Fruit fly (Drosophila melanogaster): ENCODE data around the gene ND-B14.5A.

Gene ND-B14.5A

dm6 chrX:2184563-2184962 is 12.2 kb downstream of the ND-B14.5A start, which contains the start of the genes Nmd3 and CG17776 (continued):
- TF ChIP-seq ken (GFP tag; IDR thresholded peaks at IDR 0.05) (no peak), seq (GFP tag; IDR thresholded peaks at IDR 0.05) (no peak), gcm2 (GFP tag; optimal IDR thresholded peaks at IDR 0.05) (no peak), bab2 (GFP tag; optimal IDR thresholded peaks at IDR 0.05) (no peak), CG15514 (GFP tag; optimal IDR thresholded peaks at IDR 0.05) (peak; percentile 64), fru (optimal IDR thresholded peaks at IDR 0.05) (no peak), esg (GFP tag; conservative IDR thresholded peaks at IDR 0.05) (no peak), gcm (GFP tag; optimal IDR thresholded peaks at IDR 0.05) (no peak), Dad (GFP tag; optimal IDR thresholded peaks at IDR 0.05) (no peak), CG1603 (tag; optimal IDR thresholded peaks at IDR 0.05) (peak; percentile 58), gt (GFP tag; IDR thresholded peaks at IDR 0.05) (no peak), CG8478 (optimal IDR thresholded peaks at IDR 0.05) (no peak), CG6791 (GFP tag; IDR thresholded peaks at IDR 0.05; ENCODE audit: partially characterized antibody) (peak; percentile 60; the same call in 2 of the 3 replicates), Hand (GFP tag; optimal IDR thresholded peaks at IDR 0.05) (no peak), Hr51 (GFP tag; optimal IDR thresholded peaks at IDR 0.05) (no peak), lov (optimal IDR thresholded peaks at IDR 0.05) (no peak), lov (GFP tag; IDR thresholded peaks at IDR 0.05) (no peak), CG2199 (GFP tag; IDR thresholded peaks at IDR 0.05) (no peak), zf30C (GFP tag; optimal IDR thresholded peaks at IDR 0.05) (no peak), BEAF-32 (GFP tag; optimal IDR thresholded peaks at IDR 0.05) (peak; percentile 68), Jarid2 (GFP tag; optimal IDR thresholded peaks at IDR 0.05) (no peak), tio (GFP tag; optimal IDR thresholded peaks at IDR 0.05) (no peak), Ravus (GFP tag; IDR thresholded peaks at IDR 0.05) (no peak), CG10565 (GFP tag; optimal IDR thresholded peaks at IDR 0.05) (no peak), CG4730 (GFP tag; IDR thresholded peaks at IDR 0.05) (no peak), unpg (GFP tag; optimal IDR thresholded peaks at IDR 0.05) (no peak), Meics (GFP tag; optimal IDR thresholded peaks at IDR 0.05) (no peak), cad (GFP tag; optimal IDR thresholded peaks at IDR 0.05) (no peak), CoRest (tag; optimal IDR thresholded peaks at IDR 0.05) (no peak), sens (GFP tag) (peak; percentile 50), ERR (GFP tag; optimal IDR thresholded peaks at IDR 0.05) (no peak), Asciz (GFP tag; optimal IDR thresholded peaks at IDR 0.05) (no peak), Hr39 (optimal IDR thresholded peaks at IDR 0.05) (no peak), CG17829 (tag; optimal IDR thresholded peaks at IDR 0.05) (no peak), ara (GFP tag; IDR thresholded peaks at IDR 0.05) (no peak), HmgZ (tag; optimal IDR thresholded peaks at IDR 0.05) (peak; percentile 60), CG16779 (GFP tag; IDR thresholded peaks at IDR 0.05) (no peak), hkb (optimal IDR thresholded peaks at IDR 0.05) (no peak), hkb (GFP tag; IDR thresholded peaks at IDR 0.05) (no peak), Dfd (GFP tag; optimal IDR thresholded peaks at IDR 0.05) (no peak), Scr (GFP tag; IDR thresholded peaks at IDR 0.05; ENCODE audit: partially characterized antibody) (peak; percentile 73), CG33557 (GFP tag; optimal IDR thresholded peaks at IDR 0.05) (no peak), CG15479 (GFP tag; optimal IDR thresholded peaks at IDR 0.05) (no peak), Dip3 (GFP tag; optimal IDR thresholded peaks at IDR 0.05) (no peak), CG9727 (GFP tag; optimal IDR thresholded peaks at IDR 0.05) (no peak)
